Fruit fly (Drosophila melanogaster) ovary, adult (tissue): Measurements from ENCODE around the gene CG6650.

Source experiments
- CG17801 ChIP-seq: fragments of 200-800 bp; optimal IDR thresholded peaks from 2 replicates; lab custom pipeline; 2019; ENCODE audit warnings: missing biosample characterization, mild to moderate bottlenecking, missing genetic modification characterization, moderate library complexity; ENCODE audit not compliant: partially characterized antibody

The CG6650 gene

dm6 chr3L:14079224-14079623 lies 48.0 kb downstream of the CG6650 start:
- TF ChIP-seq CG17801 (GFP tag; lab: Kevin White, UChicago) = no peak

DNA sequence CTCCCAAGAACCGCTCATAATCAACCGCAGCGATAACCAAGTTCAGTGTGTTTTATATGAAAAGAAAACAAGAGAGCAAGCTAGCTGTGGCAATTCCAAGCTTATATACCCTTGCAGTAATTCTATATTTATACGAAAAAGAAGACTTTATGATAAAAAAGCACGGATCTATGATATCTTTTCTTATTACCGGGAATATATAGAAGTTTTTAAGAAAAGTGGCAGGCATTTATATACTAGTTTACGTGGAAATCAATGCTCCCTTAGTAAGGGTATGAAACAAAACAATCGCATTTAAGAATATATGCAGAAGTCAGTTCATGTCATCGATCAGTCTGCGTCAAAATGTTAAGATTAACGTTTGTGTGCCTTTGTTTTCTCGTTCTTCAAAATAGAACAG lies 52.0 kb downstream of the CG6650 start, which contains the start of gene CG8100:
Gene CG8100, plus strand, starts transcription at position 333 of the 400 bp plus-strand sequence.
- no peak for TF ChIP-seq CG17801 (GFP tag; lab: Kevin White, UChicago)
